Fruit fly (Drosophila melanogaster): ENCODE data around the gene otu.

The otu gene

dm6 chrX:8464378-8465036 is 24.8 kb downstream of the otu start, which contains the start of gene Sptr (continued):
- TF ChIP-seq hb (GFP tag; IDR thresholded peaks at IDR 0.05; ENCODE audit: partially characterized antibody) (no peak), CG1603 (tag; optimal IDR thresholded peaks at IDR 0.05) (peak; percentile 63), CG14441 (GFP tag; IDR thresholded peaks at IDR 0.05) (peak; percentile 87), C15 (GFP tag; IDR thresholded peaks at IDR 0.05) (peak; percentile 79; the same call in 2 of the 3 replicates), CG7271 (tag; optimal IDR thresholded peaks at IDR 0.05) (no peak), kni (GFP tag; optimal IDR thresholded peaks at IDR 0.05) (no peak), CG31441 (GFP tag; IDR thresholded peaks at IDR 0.05) (peak; percentile 86), danr (GFP tag; IDR thresholded peaks at IDR 0.05) (peak; percentile 85), dpn (GFP tag; optimal IDR thresholded peaks at IDR 0.05) (peak; percentile 85 to 86), mirr (GFP tag; optimal IDR thresholded peaks at IDR 0.05) (peak; percentile 63), GATAe (GFP tag; conservative IDR thresholded peaks at IDR 0.05) (peak; percentile 37; the same call in 1 of the 2 replicates), CG9609 (GFP tag; optimal IDR thresholded peaks at IDR 0.05) (peak; percentile 47), esg (GFP tag; conservative IDR thresholded peaks at IDR 0.05) (peak; percentile 85), CG14710 (tag; optimal IDR thresholded peaks at IDR 0.05) (peak; percentile 38), Vsx1 (GFP tag; optimal IDR thresholded peaks at IDR 0.05) (peak; percentile 69), CG4282 (GFP tag; optimal IDR thresholded peaks at IDR 0.05) (peak; percentile 7), Lim3 (GFP tag; IDR thresholded peaks at IDR 0.05) (peak; percentile 42; the same call in 1 of the 2 replicates), Drgx (GFP tag; IDR thresholded peaks at IDR 0.05) (peak; percentile 95), CG1529 (GFP tag; optimal IDR thresholded peaks at IDR 0.05) (peak; percentile 57), Asciz (GFP tag; optimal IDR thresholded peaks at IDR 0.05) (peak; percentile 76), fd64A (GFP tag; optimal IDR thresholded peaks at IDR 0.05) (no peak), emc (GFP tag; optimal IDR thresholded peaks at IDR 0.05) (peak; percentile 61), jumu (GFP tag; optimal IDR thresholded peaks at IDR 0.05) (peak; percentile 55), HHEX (GFP tag; optimal IDR thresholded peaks at IDR 0.05) (peak; percentile 90), CG7839 (tag; optimal IDR thresholded peaks at IDR 0.05) (peak; percentile 92), gcm2 (GFP tag; optimal IDR thresholded peaks at IDR 0.05) (no peak), CG15269 (tag; optimal IDR thresholded peaks at IDR 0.05) (peak; percentile 92), CG4730 (GFP tag; IDR thresholded peaks at IDR 0.05) (peak; percentile 85), Poxn (GFP tag; IDR thresholded peaks at IDR 0.05) (peak; percentile 66; the same call in 1 of the 2 replicates), repo (GFP tag; optimal IDR thresholded peaks at IDR 0.05) (peak; percentile 59), crc (GFP tag; optimal IDR thresholded peaks at IDR 0.05) (peak; percentile 56), CG6683 (GFP tag; optimal IDR thresholded peaks at IDR 0.05) (peak; percentile 79), CG17912 (GFP tag; optimal IDR thresholded peaks at IDR 0.05) (no peak), ro (GFP tag; IDR thresholded peaks at IDR 0.05) (peak; percentile 56), CG15479 (GFP tag; optimal IDR thresholded peaks at IDR 0.05) (no peak), toy (GFP tag; IDR thresholded peaks at IDR 0.05) (peak; percentile 73), Atf3 (GFP tag; optimal IDR thresholded peaks at IDR 0.05) (peak; percentile 14), sc (optimal IDR thresholded peaks at IDR 0.05) (no peak), sc (GFP tag; optimal IDR thresholded peaks at IDR 0.05) (peak; percentile 28), Side (GFP tag; optimal IDR thresholded peaks at IDR 0.05) (peak; percentile 71), nom (GFP tag; optimal IDR thresholded peaks at IDR 0.05) (peak; percentile 88), HmgD (GFP tag; optimal IDR thresholded peaks at IDR 0.05) (no peak), CG5180 (GFP tag; optimal IDR thresholded peaks at IDR 0.05) (peak; percentile 71), CG3838 (GFP tag; optimal IDR thresholded peaks at IDR 0.05) (peak; percentile 20), hth (optimal IDR thresholded peaks at IDR 0.05) (no peak), pita (GFP tag; optimal IDR thresholded peaks at IDR 0.05) (no peak), psq (GFP tag; optimal IDR thresholded peaks at IDR 0.05) (peak; percentile 51), fd102C (GFP tag; optimal IDR thresholded peaks at IDR 0.05) (no peak), CG10959 (GFP tag; IDR thresholded peaks at IDR 0.05) (peak; percentile 31; the same call in 1 of the 2 replicates), inv (GFP tag; IDR thresholded peaks at IDR 0.05; ENCODE audit: partially characterized antibody) (no peak)
